Worm (Caenorhabditis elegans) whole organism, young adult: ENCODE measurements around the gene F15E6.9.

Experiments used
- bed-2 ChIP-seq: fragments of 200-800 bp; sonication (Bioruptor generic); IDR thresholded peaks from 2 replicates; pipeline ENCODE4 v1.3.6; 2022; ENCODE audit warnings: missing genetic modification reagents, missing genetic modification characterization, missing compliant biosample characterization
- cebp-1 ChIP-seq, 2 experiments: fragments of 200-800 bp in 1 of 2; sonication (Bioruptor generic) in 1 of 2; sonication (generic microtip) in 1 of 2; IDR thresholded peaks in 1 of 2; optimal IDR thresholded peaks in 1 of 2; 2 replicates each; pipeline versions ENCODE4 v1.3.6 to Lab custom; 2017 to 2022; ENCODE audit warnings: missing compliant biosample characterization in 2 of 2, missing genetic modification characterization in 2 of 2, mild to moderate bottlenecking in 1 of 2, missing genetic modification reagents in 1 of 2, moderate library complexity in 1 of 2
- him-1 ChIP-seq: sonication (generic microtip); optimal IDR thresholded peaks from 2 replicates; lab custom pipeline; 2016; ENCODE audit warnings: missing genotype, missing genetic modification reagents, missing genetic modification characterization, missing compliant biosample characterization
- hmg-20 ChIP-seq: fragments of 200-800 bp; sonication (Bioruptor generic); IDR thresholded peaks from 2 replicates; pipeline ENCODE4 v1.3.6; 2022; ENCODE audit warnings: missing genetic modification reagents, missing genetic modification characterization, missing compliant biosample characterization
- madf-8 ChIP-seq: fragments of 200-800 bp; sonication (Bioruptor generic); conservative IDR thresholded peaks from 2 replicates; pipeline ENCODE4 v1.3.6; 2022; ENCODE audit warnings: missing genetic modification reagents, missing genetic modification characterization, missing compliant biosample characterization
- unc-62 ChIP-seq: fragments of 150-350 bp; optimal IDR thresholded peaks from 2 replicates; lab custom pipeline; 2014; ENCODE audit warnings: missing biosample characterization, missing genetic modification reagents, missing genetic modification characterization

DNA sequence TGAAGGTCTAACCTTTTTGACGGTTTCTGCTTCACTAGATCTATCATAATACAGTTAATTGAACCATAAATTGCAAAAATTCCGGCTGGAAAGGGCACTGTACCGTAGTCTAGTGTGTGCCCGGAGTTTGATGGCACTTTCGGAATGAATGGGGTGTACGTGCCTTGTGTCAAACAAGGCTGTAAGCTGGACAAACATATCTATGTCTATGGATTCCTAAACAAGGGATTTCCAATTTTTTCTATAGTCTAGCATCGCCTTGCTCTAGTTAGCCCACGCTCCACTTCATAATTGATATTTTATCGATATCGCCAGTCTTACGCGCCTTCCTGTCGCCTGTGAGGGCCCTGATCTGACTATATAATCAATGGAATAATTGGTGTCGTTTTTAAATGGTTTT, 47.6 kb upstream of the F15E6.9 start, which contains the start of gene oac-52:
- no peak for TF ChIP-seq bed-2 (GFP tag; lab: Robert Waterston, UW)
- TF ChIP-seq madf-8 (GFP tag; lab: Robert Waterston, UW) = no peak
- no peak for TF ChIP-seq unc-62 (GFP tag; lab: Kevin White, UChicago)
- TF ChIP-seq him-1 (tag; lab: Kevin White, UChicago) = no peak
- no peak for TF ChIP-seq hmg-20 (GFP tag; lab: Robert Waterston, UW)
- TF ChIP-seq cebp-1 (GFP tag; IDR thresholded peaks at IDR 0.05; lab: Robert Waterston, UW) = no peak
- TF ChIP-seq cebp-1 (tag; optimal IDR thresholded peaks at IDR 0.05; lab: Kevin White, UChicago) = no peak
